Worm (Caenorhabditis elegans) whole organism, mixed stage, embryonic: Measurements from ENCODE around the gene rpn-12.

Source experiments
- nhr-237 ChIP-seq: fragments of 150-350 bp; optimal IDR thresholded peaks from 2 replicates; lab custom pipeline; 2014; ENCODE audit warnings: missing biosample characterization, missing genetic modification characterization
- unc-62 ChIP-seq: fragments of 150-350 bp; optimal IDR thresholded peaks from 2 replicates; lab custom pipeline; 2014; ENCODE audit warnings: missing biosample characterization, missing genetic modification reagents, missing genetic modification characterization

ce11 chrII:11685177-11685576 lies 32.3 kb downstream of the rpn-12 start, which contains the start of gene C47D12.5:
- TF ChIP-seq unc-62 (no peak), nhr-237 (tag; lab: Kevin White, UChicago) (no peak)
